Fruit fly (Drosophila melanogaster): ENCODE measurements around the gene r-l.

Gene r-l

dm6 chr3R:21112742-21113465 is 39.8 kb upstream of the r-l start (continued):
- TF ChIP-seq svp (GFP tag) (peak; percentile 81), OdsH (GFP tag; optimal IDR thresholded peaks at IDR 0.05) (peak; percentile 83), CG16779 (tag; optimal IDR thresholded peaks at IDR 0.05) (no peak), Lpt (GFP tag; optimal IDR thresholded peaks at IDR 0.05) (peak; percentile 64), topi (GFP tag; optimal IDR thresholded peaks at IDR 0.05) (peak; percentile 53), CG6792 (GFP tag; optimal IDR thresholded peaks at IDR 0.05) (peak; percentile 66), CG15336 (GFP tag; IDR thresholded peaks at IDR 0.05) (peak; percentile 93), fd59A (GFP tag; optimal IDR thresholded peaks at IDR 0.05) (peak; percentile 6), Sox102F (GFP tag; optimal IDR thresholded peaks at IDR 0.05) (no peak), CG7368 (GFP tag; optimal IDR thresholded peaks at IDR 0.05) (peak; percentile 52), Ets21C (GFP tag; optimal IDR thresholded peaks at IDR 0.05) (no peak), Hr38 (GFP tag; optimal IDR thresholded peaks at IDR 0.05) (no peak), CG11294 (GFP tag; IDR thresholded peaks at IDR 0.05) (peak; percentile 62; the same call in 1 of the 2 replicates), CG1621 (tag; optimal IDR thresholded peaks at IDR 0.05) (peak; percentile 57), CG3919 (GFP tag; optimal IDR thresholded peaks at IDR 0.05) (no peak), achi (GFP tag; optimal IDR thresholded peaks at IDR 0.05) (peak; percentile 75), pdm3 (GFP tag; optimal IDR thresholded peaks at IDR 0.05) (no peak), CG8319 (GFP tag; optimal IDR thresholded peaks at IDR 0.05) (peak; percentile 28), Gug (GFP tag; IDR thresholded peaks at IDR 0.05) (peak; percentile 67), Ets96B (tag; optimal IDR thresholded peaks at IDR 0.05) (peak; percentile 65), eg (GFP tag; IDR thresholded peaks at IDR 0.05) (peak; percentile 89), CG6276 (GFP tag; optimal IDR thresholded peaks at IDR 0.05) (no peak), fkh (GFP tag; optimal IDR thresholded peaks at IDR 0.05) (peak; percentile 96), lz (GFP tag; optimal IDR thresholded peaks at IDR 0.05) (peak; percentile 63)

- TF ChIP-seq CG8632 (GFP tag; optimal IDR thresholded peaks at IDR 0.05), result peak; percentile 7
- TF ChIP-seq CG6276 (GFP tag; optimal IDR thresholded peaks at IDR 0.05), result peak; percentile 60
- 0 out of 2 replicates have a peak, but pooled peaks have one; percentile 25 for TF ChIP-seq Gug (GFP tag; IDR thresholded peaks at IDR 0.05)
- TF ChIP-seq CG16779 (tag; optimal IDR thresholded peaks at IDR 0.05), result peak; percentile 5
- no peak for TF ChIP-seq CG9139 (GFP tag; optimal IDR thresholded peaks at IDR 0.05)
- no peak for TF ChIP-seq CG10631 (GFP tag; optimal IDR thresholded peaks at IDR 0.05)
- TF ChIP-seq Smox (GFP tag; optimal IDR thresholded peaks at IDR 0.05), result peak; percentile 54
- TF ChIP-seq salr (GFP tag; optimal IDR thresholded peaks at IDR 0.05), result peak in 1 of 2 experiments; percentile 12
- peak; percentile 40 for TF ChIP-seq Lpt (GFP tag; optimal IDR thresholded peaks at IDR 0.05)
- TF ChIP-seq topi (GFP tag; optimal IDR thresholded peaks at IDR 0.05), result peak; percentile 52
- TF ChIP-seq Eip93F (GFP tag; optimal IDR thresholded peaks at IDR 0.05), result peak; percentile 61
- TF ChIP-seq fkh (GFP tag; optimal IDR thresholded peaks at IDR 0.05), result no peak
- TF ChIP-seq dsx (GFP tag; optimal IDR thresholded peaks at IDR 0.05; ENCODE audit: poor library complexity, severe bottlenecking), result no peak
- TF ChIP-seq Ets21C (GFP tag; optimal IDR thresholded peaks at IDR 0.05), result no peak
- TF ChIP-seq CG11902 (GFP tag; optimal IDR thresholded peaks at IDR 0.05), result peak; percentile 0
- TF ChIP-seq CG6163 (GFP tag; IDR thresholded peaks at IDR 0.05), result 0 out of 3 replicates have a peak, but pooled peaks have one; percentile 25
- peak; percentile 49 for TF ChIP-seq Eip75B (GFP tag; optimal IDR thresholded peaks at IDR 0.05)
- peak; percentile 56 for TF ChIP-seq Hr39 (GFP tag; optimal IDR thresholded peaks at IDR 0.05)
- no peak for TF ChIP-seq pdm3 (GFP tag; optimal IDR thresholded peaks at IDR 0.05)
- peak; percentile 42 for TF ChIP-seq lz (GFP tag; optimal IDR thresholded peaks at IDR 0.05)
- peak; percentile 5 for TF ChIP-seq CG7368 (GFP tag; optimal IDR thresholded peaks at IDR 0.05)
- TF ChIP-seq CG4318 (GFP tag; optimal IDR thresholded peaks at IDR 0.05), result peak; percentile 42
- no peak for TF ChIP-seq CG3032 (tag; optimal IDR thresholded peaks at IDR 0.05)
- peak; percentile 39 for TF ChIP-seq achi (GFP tag; optimal IDR thresholded peaks at IDR 0.05)
- peak; percentile 31 for TF ChIP-seq cyc (GFP tag; optimal IDR thresholded peaks at IDR 0.05)
- TF ChIP-seq Hr38 (GFP tag; optimal IDR thresholded peaks at IDR 0.05), result no peak
- TF ChIP-seq svp (GFP tag), result peak; percentile 89
- no peak for TF ChIP-seq fd85E (GFP tag; optimal IDR thresholded peaks at IDR 0.05)
- TF ChIP-seq CG6854 (GFP tag; optimal IDR thresholded peaks at IDR 0.05), result no peak
- TF ChIP-seq Ets96B (tag; optimal IDR thresholded peaks at IDR 0.05), result peak; percentile 6
- TF ChIP-seq CG11762 (GFP tag; optimal IDR thresholded peaks at IDR 0.05; ENCODE audit: insufficient read depth), result peak; percentile 10
- TF ChIP-seq Blimp-1 (GFP tag; optimal IDR thresholded peaks at IDR 0.05), result peak; percentile 6
- peak; percentile 69 for TF ChIP-seq esn (GFP tag; optimal IDR thresholded peaks at IDR 0.05)
- TF ChIP-seq Met (GFP tag; optimal IDR thresholded peaks at IDR 0.05), result peak; percentile 71
- peak; percentile 26 for TF ChIP-seq net (GFP tag; optimal IDR thresholded peaks at IDR 0.05)
- no peak for TF ChIP-seq CG1621 (tag; optimal IDR thresholded peaks at IDR 0.05)
Measured at dm6 chr3R:21111964-21112740, 39.0 kb upstream of the r-l start.

Measured in whole organism, prepupa.